Worm (Caenorhabditis elegans): ENCODE results near the gene ncx-7.

ncx-7 gene

DNA sequence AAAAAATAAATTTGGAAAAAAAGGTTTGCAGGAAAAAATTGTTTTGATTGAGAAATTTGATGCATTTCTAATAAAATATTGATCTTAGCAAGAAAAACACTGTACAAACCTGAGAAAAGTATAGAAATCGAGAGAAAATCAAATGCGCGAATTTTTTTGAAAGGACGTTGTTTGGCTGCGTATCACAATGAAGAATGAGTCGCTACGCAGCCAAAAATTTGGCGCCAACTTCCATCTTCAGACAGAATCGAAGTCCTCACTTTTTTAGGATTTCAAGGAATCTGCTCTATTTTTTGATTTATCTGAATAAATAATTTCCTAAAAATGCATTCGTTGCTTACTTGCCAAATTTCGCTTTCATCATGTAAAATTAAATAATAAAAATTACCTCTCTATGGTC is 26.6 kb upstream of the ncx-7 start (continued):
- no peak for TF ChIP-seq tbx-9 (tag; optimal IDR thresholded peaks at IDR 0.05; ENCODE audit: borderline replicate concordance)
- TF ChIP-seq ztf-28 (GFP tag; IDR thresholded peaks at IDR 0.05): no peak
- 0 out of 2 replicates have a peak, but pooled peaks have one; percentile 38 for TF ChIP-seq Y95B8A.8 (GFP tag; IDR thresholded peaks at IDR 0.05)
- no peak for TF ChIP-seq F39B2.1 (GFP tag; IDR thresholded peaks at IDR 0.05)
- TF ChIP-seq B0035.1 (tag; optimal IDR thresholded peaks at IDR 0.05): no peak
- TF ChIP-seq tbp1 (GFP tag; optimal IDR thresholded peaks at IDR 0.05): peak; percentile 17
- no peak for TF ChIP-seq nhr-80 (tag; optimal IDR thresholded peaks at IDR 0.05)
- TF ChIP-seq nhr-90 (tag; optimal IDR thresholded peaks at IDR 0.05): no peak
- no peak for TF ChIP-seq pha-4 (tag; optimal IDR thresholded peaks at IDR 0.05)
- no peak for TF ChIP-seq somi-1 (GFP tag; optimal IDR thresholded peaks at IDR 0.05)
- TF ChIP-seq ztf-18 (tag; optimal IDR thresholded peaks at IDR 0.05): no peak
- TF ChIP-seq sptf-2 (GFP tag; optimal IDR thresholded peaks at IDR 0.05): no peak
- TF ChIP-seq xnd-1 (tag; optimal IDR thresholded peaks at IDR 0.05): peak; percentile 71
- no peak for TF ChIP-seq F57C9.4 (tag; optimal IDR thresholded peaks at IDR 0.05)
- TF ChIP-seq B0019.2 (GFP tag; conservative IDR thresholded peaks at IDR 0.05): no peak
- no peak for TF ChIP-seq F52B5.7 (tag; optimal IDR thresholded peaks at IDR 0.05)
- TF ChIP-seq C06A6.2 (GFP tag; conservative IDR thresholded peaks at IDR 0.05): no peak
- TF ChIP-seq mcd-1 (GFP tag; IDR thresholded peaks at IDR 0.05): no peak
- TF ChIP-seq ztf-25 (GFP tag; IDR thresholded peaks at IDR 0.05): no peak
- TF ChIP-seq ceh-100 (GFP tag; IDR thresholded peaks at IDR 0.05): no peak
- no peak for TF ChIP-seq fkh-3 (tag; optimal IDR thresholded peaks at IDR 0.05)
- TF ChIP-seq nhr-179 (tag; optimal IDR thresholded peaks at IDR 0.05): no peak
- TF ChIP-seq bed-2 (GFP tag; IDR thresholded peaks at IDR 0.05): no peak
- TF ChIP-seq snpc-3.4 (tag; optimal IDR thresholded peaks at IDR 0.05): peak; percentile 22
- no peak for TF ChIP-seq lag-1 (GFP tag; IDR thresholded peaks at IDR 0.05)
- peak; percentile 78 for TF ChIP-seq F49E8.2 (tag; optimal IDR thresholded peaks at IDR 0.05; ENCODE audit: insufficient read depth)
- TF ChIP-seq F37B4.10 (GFP tag; IDR thresholded peaks at IDR 0.05): no peak
- no peak for TF ChIP-seq attf-6 (GFP tag; IDR thresholded peaks at IDR 0.05)
- peak; percentile 79; the same call in 1 of the 2 replicates for TF ChIP-seq madf-3 (GFP tag; IDR thresholded peaks at IDR 0.05)
- TF ChIP-seq K11D2.4 (GFP tag; IDR thresholded peaks at IDR 0.05): no peak
- no peak for TF ChIP-seq rcor-1 (GFP tag; IDR thresholded peaks at IDR 0.05)
- TF ChIP-seq lin-35 (GFP tag; optimal IDR thresholded peaks at IDR 0.05): no peak
- no peak for TF ChIP-seq Y67H2A.10 (GFP tag; conservative IDR thresholded peaks at IDR 0.05)
- no peak for TF ChIP-seq ama-1 (optimal IDR thresholded peaks at IDR 0.05)
- TF ChIP-seq ama-1 (GFP tag; optimal IDR thresholded peaks at IDR 0.05): no peak
- TF ChIP-seq ceh-58 (GFP tag; IDR thresholded peaks at IDR 0.05): no peak
- no peak for TF ChIP-seq snpc-4 (GFP tag; optimal IDR thresholded peaks at IDR 0.05)
- TF ChIP-seq snpc-4 (tag; optimal IDR thresholded peaks at IDR 0.05): peak in 2 of 4 experiments; percentile 7 to 10
- no peak for TF ChIP-seq lin-26 (GFP tag; IDR thresholded peaks at IDR 0.05)
- TF ChIP-seq efl-1 (GFP tag; optimal IDR thresholded peaks at IDR 0.05): peak; percentile 85
- TF ChIP-seq ekl-4 (GFP tag; IDR thresholded peaks at IDR 0.05): no peak
- TF ChIP-seq madf-8 (GFP tag; conservative IDR thresholded peaks at IDR 0.05): peak; percentile 70
- no peak for TF ChIP-seq ztf-3 (GFP tag; optimal IDR thresholded peaks at IDR 0.05)
- peak; percentile 37 for TF ChIP-seq lin-54 (GFP tag; optimal IDR thresholded peaks at IDR 0.05)
- TF ChIP-seq cebp-2 (GFP tag; IDR thresholded peaks at IDR 0.05): no peak
- no peak for TF ChIP-seq let-526 (GFP tag; IDR thresholded peaks at IDR 0.05)
- TF ChIP-seq dox-1 (GFP tag; IDR thresholded peaks at IDR 0.05): no peak
- TF ChIP-seq madf-6 (GFP tag; IDR thresholded peaks at IDR 0.05): peak; percentile 89
- no peak for TF ChIP-seq sdz-38 (tag; optimal IDR thresholded peaks at IDR 0.05)
- TF ChIP-seq Y53G8AR.9 (GFP tag; conservative IDR thresholded peaks at IDR 0.05): no peak
- TF ChIP-seq bed-1 (GFP tag; IDR thresholded peaks at IDR 0.05): no peak

All from whole organism, young adult.